Worm (Caenorhabditis elegans): ENCODE results near the gene srd-42.

Gene srd-42

DNA sequence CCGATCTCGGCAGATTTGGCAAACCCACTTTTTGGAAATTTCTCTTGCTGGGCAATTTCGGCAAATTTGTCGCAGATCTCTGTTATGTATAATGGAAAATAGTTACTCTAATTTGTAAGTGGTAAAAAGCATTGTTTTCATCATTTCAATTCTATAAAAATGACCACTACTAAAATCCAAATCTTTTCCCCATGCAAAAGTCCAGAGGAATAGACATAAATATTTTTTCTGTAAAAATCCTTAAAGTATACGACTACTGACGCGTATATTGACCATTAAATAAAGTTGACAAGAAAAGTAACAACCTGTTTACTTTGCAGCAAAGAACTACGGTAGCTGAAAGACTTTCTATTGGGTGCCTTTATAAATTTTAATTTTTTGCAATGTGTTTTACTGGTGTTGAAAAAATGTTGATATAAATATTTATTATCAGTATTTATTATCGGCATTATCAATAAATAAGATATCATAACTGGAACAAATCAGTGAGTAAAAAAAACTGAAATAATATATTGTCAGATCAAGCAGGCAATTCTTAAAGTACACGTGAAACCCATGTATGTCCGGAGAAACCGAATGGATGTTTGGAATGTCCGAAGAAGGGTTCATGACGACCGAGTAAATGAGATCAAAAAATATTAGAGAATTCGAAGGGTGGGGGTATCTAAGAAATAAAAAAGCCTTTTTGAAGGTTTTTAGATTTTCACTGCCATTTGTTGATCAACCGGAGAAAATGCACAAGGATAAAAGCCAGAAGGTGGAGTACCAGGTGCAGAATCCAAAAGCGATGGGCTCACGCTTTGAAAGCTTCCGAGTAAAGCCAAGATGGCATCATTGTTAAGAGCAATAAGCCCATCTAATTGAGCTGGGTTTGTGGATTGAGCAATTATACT, 46.2 kb upstream of the srd-42 start:
- TF ChIP-seq lsy-12 (tag; optimal IDR thresholded peaks at IDR 0.05) (peak; percentile 63), nhr-43 (tag; optimal IDR thresholded peaks at IDR 0.05; ENCODE audit: poor library complexity, severe bottlenecking) (peak; percentile 92), snpc-4 (tag; optimal IDR thresholded peaks at IDR 0.05) (no peak), ztf-4 (tag; optimal IDR thresholded peaks at IDR 0.05) (peak; percentile 82), pha-4 (tag; optimal IDR thresholded peaks at IDR 0.05) (peak; percentile 34), R02D3.7 (tag; optimal IDR thresholded peaks at IDR 0.05) (peak; percentile 24), elt-3 (tag; optimal IDR thresholded peaks at IDR 0.05) (peak in 1 of 3 experiments; percentile 67), lin-39 (tag; optimal IDR thresholded peaks at IDR 0.05) (no peak), mdl-1 (tag; optimal IDR thresholded peaks at IDR 0.05) (no peak), ama-1 (optimal IDR thresholded peaks at IDR 0.05) (peak; percentile 98), nhr-12 (tag; optimal IDR thresholded peaks at IDR 0.05) (no peak), elt-1 (tag; optimal IDR thresholded peaks at IDR 0.05) (no peak), nhr-67 (tag; optimal IDR thresholded peaks at IDR 0.05) (peak; percentile 46), nhr-23 (tag; optimal IDR thresholded peaks at IDR 0.05) (peak; percentile 31), eor-1 (tag; optimal IDR thresholded peaks at IDR 0.05) (peak in 1 of 2 experiments; percentile 36), pqm-1 (tag; optimal IDR thresholded peaks at IDR 0.05) (peak; percentile 79), tbx-2 (tag; optimal IDR thresholded peaks at IDR 0.05) (peak; percentile 83), ceh-82 (tag; optimal IDR thresholded peaks at IDR 0.05) (peak; percentile 27), nfya-1 (tag; optimal IDR thresholded peaks at IDR 0.05; ENCODE audit: insufficient read depth) (peak; percentile 10), elt-2 (tag; optimal IDR thresholded peaks at IDR 0.05) (peak; percentile 32), ceh-9 (tag; optimal IDR thresholded peaks at IDR 0.05) (no peak), nhr-28 (tag; optimal IDR thresholded peaks at IDR 0.05) (peak; percentile 54)

DNA sequence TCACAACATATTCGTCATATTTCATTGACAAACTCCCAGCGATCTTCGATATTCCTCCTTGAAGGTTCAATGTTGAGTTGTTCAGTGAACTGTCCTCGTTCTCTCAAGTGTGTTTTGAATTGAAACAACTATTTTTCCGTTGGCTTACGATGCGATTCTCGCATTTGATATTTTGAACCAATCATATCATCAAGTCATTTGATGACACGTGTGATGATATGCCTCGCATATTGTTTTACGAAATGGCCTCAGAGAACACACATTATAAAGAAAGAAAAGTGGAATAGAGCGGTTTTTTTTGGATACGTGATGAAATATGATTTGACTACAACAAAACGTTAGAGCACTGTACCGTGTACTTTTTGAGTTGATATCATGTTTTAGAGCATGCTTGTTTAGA, 45.2 kb upstream of the srd-42 start:
- TF ChIP-seq nhr-67 (tag; optimal IDR thresholded peaks at IDR 0.05) (no peak), egl-27 (tag; optimal IDR thresholded peaks at IDR 0.05) (no peak), unc-62 (GFP tag; optimal IDR thresholded peaks at IDR 0.05) (no peak), elt-1 (tag; optimal IDR thresholded peaks at IDR 0.05) (no peak), tbx-2 (tag; optimal IDR thresholded peaks at IDR 0.05) (no peak), nhr-237 (tag; optimal IDR thresholded peaks at IDR 0.05) (no peak), elt-2 (tag; optimal IDR thresholded peaks at IDR 0.05) (peak; percentile 64), nhr-43 (tag; optimal IDR thresholded peaks at IDR 0.05; ENCODE audit: poor library complexity, severe bottlenecking) (peak; percentile 96), eor-1 (tag; optimal IDR thresholded peaks at IDR 0.05) (no peak), R02D3.7 (tag; optimal IDR thresholded peaks at IDR 0.05) (no peak), lin-15B (tag; optimal IDR thresholded peaks at IDR 0.05) (no peak), hmg-11 (tag; optimal IDR thresholded peaks at IDR 0.05) (no peak), nhr-77 (tag; optimal IDR thresholded peaks at IDR 0.05) (no peak), ztf-4 (tag; optimal IDR thresholded peaks at IDR 0.05) (peak; percentile 45), lin-39 (tag; optimal IDR thresholded peaks at IDR 0.05) (no peak), fos-1 (tag; optimal IDR thresholded peaks at IDR 0.05) (no peak), ceh-82 (tag; optimal IDR thresholded peaks at IDR 0.05) (no peak), pha-4 (tag; optimal IDR thresholded peaks at IDR 0.05) (peak; percentile 17), nhr-11 (tag; optimal IDR thresholded peaks at IDR 0.05) (no peak), mdl-1 (tag; optimal IDR thresholded peaks at IDR 0.05) (no peak), ZK546.5 (tag; optimal IDR thresholded peaks at IDR 0.05) (no peak), jun-1 (tag; optimal IDR thresholded peaks at IDR 0.05) (peak; percentile 19), snpc-4 (tag; optimal IDR thresholded peaks at IDR 0.05) (no peak), aly-2 (tag; optimal IDR thresholded peaks at IDR 0.05) (no peak), nhr-12 (tag; optimal IDR thresholded peaks at IDR 0.05) (no peak), ama-1 (optimal IDR thresholded peaks at IDR 0.05) (no peak), lsy-12 (tag; optimal IDR thresholded peaks at IDR 0.05) (peak; percentile 23), pqm-1 (tag; optimal IDR thresholded peaks at IDR 0.05) (peak; percentile 63), ceh-9 (tag; optimal IDR thresholded peaks at IDR 0.05) (no peak), fkh-2 (tag; optimal IDR thresholded peaks at IDR 0.05) (no peak), sea-2 (GFP tag; optimal IDR thresholded peaks at IDR 0.05) (no peak), elt-3 (tag; optimal IDR thresholded peaks at IDR 0.05) (peak in 1 of 3 experiments; percentile 9), nhr-25 (tag; optimal IDR thresholded peaks at IDR 0.05) (peak; percentile 30), ceh-16 (tag; optimal IDR thresholded peaks at IDR 0.05) (no peak), ztf-11 (tag; optimal IDR thresholded peaks at IDR 0.05) (no peak), nfya-1 (tag; optimal IDR thresholded peaks at IDR 0.05; ENCODE audit: insufficient read depth) (peak; percentile 58), unc-39 (tag; optimal IDR thresholded peaks at IDR 0.05) (no peak), egl-5 (tag; optimal IDR thresholded peaks at IDR 0.05) (no peak), daf-12 (tag; optimal IDR thresholded peaks at IDR 0.05) (no peak), skn-1 (tag; optimal IDR thresholded peaks at IDR 0.05) (peak; percentile 49), fkh-10 (GFP tag; optimal IDR thresholded peaks at IDR 0.05) (no peak), nhr-23 (tag; optimal IDR thresholded peaks at IDR 0.05) (peak; percentile 85), nhr-76 (tag; optimal IDR thresholded peaks at IDR 0.05) (no peak), zag-1 (tag; optimal IDR thresholded peaks at IDR 0.05) (no peak), nhr-28 (tag; optimal IDR thresholded peaks at IDR 0.05) (no peak), mml-1 (tag; optimal IDR thresholded peaks at IDR 0.05) (no peak), ceh-28 (tag; optimal IDR thresholded peaks at IDR 0.05) (no peak)
